Worm (Caenorhabditis elegans) whole organism, young adult: ENCODE measurements around the gene ZC449.1.

Source experiments
- C17E4.6 ChIP-seq: fragments of 200-800 bp; sonication (Bioruptor generic); IDR thresholded peaks from 2 replicates; pipeline ENCODE4 v1.3.6; 2022; ENCODE audit warnings: missing genetic modification reagents, missing genetic modification characterization, missing compliant biosample characterization
- dpl-1 ChIP-seq: fragments of 150-350 bp; optimal IDR thresholded peaks from 2 replicates; lab custom pipeline; 2014; ENCODE audit warnings: missing biosample characterization, missing genetic modification reagents, missing genetic modification characterization
- lin-35 ChIP-seq, 3 experiments: fragments of 150-350 bp in 2 of 3; sonication (generic microtip) in 1 of 3; optimal IDR thresholded peaks; 2 replicates each; lab custom pipeline; 2014 to 2018; ENCODE audit warnings: missing biosample characterization in 3 of 3, missing genetic modification characterization in 3 of 3, missing genetic modification reagents in 3 of 3

Gene ZC449.1

DNA sequence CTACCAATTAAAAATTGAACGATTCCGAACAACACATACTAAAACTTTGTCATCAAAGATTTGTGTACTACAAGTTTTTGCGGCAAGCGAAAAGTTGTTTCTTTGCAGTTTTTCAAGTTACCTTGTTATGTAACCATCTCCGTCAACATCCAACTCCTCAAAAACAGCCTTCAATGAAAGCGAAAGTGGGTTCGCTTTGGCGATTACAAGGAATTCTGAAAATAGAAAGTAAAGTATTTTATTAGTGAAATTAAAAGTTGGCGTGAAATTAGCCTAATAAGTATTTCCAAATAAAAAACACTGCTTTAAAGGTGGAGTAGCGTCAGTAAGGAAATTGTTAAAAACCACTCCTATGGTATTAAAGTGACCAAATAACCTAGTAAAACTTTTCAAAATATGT, 51.3 kb downstream of the ZC449.1 start (continued):
- TF ChIP-seq dpl-1 (GFP tag; lab: Kevin White, UChicago) (no peak), C17E4.6 (GFP tag; lab: Robert Waterston, UW) (no peak), lin-35 (GFP tag; optimal IDR thresholded peaks at IDR 0.05; lab: Kevin White, UChicago) (no peak)
- TF ChIP-seq, all 124 proteins: peak for 0
